Fruit fly (Drosophila melanogaster) whole organism, adult: ENCODE results near the gene Etl1.

ENCODE experiments used
- CG11617 ChIP-seq: fragments of 200-800 bp; sonication (Bioruptor generic); optimal IDR thresholded peaks from 2 replicates; lab custom pipeline; 2017; ENCODE audit warnings: mild to moderate bottlenecking, missing biosample characterization, missing genetic modification reagents, missing genetic modification characterization
- CG1620 ChIP-seq: fragments of 200-800 bp; sonication (Bioruptor generic); optimal IDR thresholded peaks from 2 replicates; lab custom pipeline; 2016; ENCODE audit warnings: missing biosample characterization, missing genetic modification characterization
- CG33017 ChIP-seq: fragments of 200-800 bp; sonication (Bioruptor generic); optimal IDR thresholded peaks from 2 replicates; lab custom pipeline; 2018; ENCODE audit warnings: missing biosample characterization, mild to moderate bottlenecking, missing genetic modification characterization, moderate library complexity
- CG7045 ChIP-seq: fragments of 200-800 bp; sonication (Bioruptor generic); optimal IDR thresholded peaks from 2 replicates; lab custom pipeline; 2017; ENCODE audit warnings: missing biosample characterization, mild to moderate bottlenecking, missing genetic modification characterization
- Clk ChIP-seq: fragments of 200-800 bp; sonication (Bioruptor generic); optimal IDR thresholded peaks from 2 replicates; lab custom pipeline; 2017; ENCODE audit warnings: missing biosample characterization, missing genetic modification characterization
- Crg-1 ChIP-seq: fragments of 200-800 bp; sonication (Bioruptor generic); optimal IDR thresholded peaks from 2 replicates; lab custom pipeline; 2016; ENCODE audit warnings: missing biosample characterization, missing genetic modification characterization
- Hr96 ChIP-seq: fragments of 200-800 bp; sonication (Bioruptor generic); optimal IDR thresholded peaks from 2 replicates; lab custom pipeline; 2016; ENCODE audit warnings: missing biosample characterization, missing genetic modification characterization
- cic ChIP-seq: fragments of 200-800 bp; sonication (Bioruptor generic); optimal IDR thresholded peaks from 2 replicates; lab custom pipeline; 2017; ENCODE audit warnings: missing biosample characterization, mild to moderate bottlenecking, missing genetic modification characterization, moderate library complexity
- cnc ChIP-seq, 2 experiments: fragments of >200 bp; optimal IDR thresholded peaks; 2 replicates each; lab custom pipeline; 2017
- kay ChIP-seq: fragments of 200-800 bp; sonication (Bioruptor generic); peaks from one replicate; lab custom pipeline; 2016; ENCODE audit warnings: missing biosample characterization, missing genetic modification characterization, borderline replicate concordance

dm6 chr2L:9954696-9955095 lies 42.3 kb upstream of the Etl1 start:
- TF ChIP-seq Hr96 (no peak), Clk (GFP tag; lab: Kevin White, UChicago) (no peak), cic (no peak), Crg-1 (GFP tag; lab: Kevin White, UChicago) (no peak), CG7045 (GFP tag; lab: Kevin White, UChicago) (no peak), CG33017 (no peak), CG1620 (GFP tag; lab: Kevin White, UChicago) (no peak), cnc (optimal IDR thresholded peaks at IDR 0.05; lab: Kevin White, UChicago) (no peak), kay (no peak), CG11617 (GFP tag; lab: Kevin White, UChicago) (no peak)
